Fruit fly (Drosophila melanogaster): ENCODE measurements around the gene indra.

The indra gene

dm6 chr3L:1378862-1379543, 36.8 kb upstream of the indra start (continued):
- TF ChIP-seq hb (GFP tag; IDR thresholded peaks at IDR 0.05; ENCODE audit: partially characterized antibody) (no peak), CG32767 (GFP tag; IDR thresholded peaks at IDR 0.05) (peak; percentile 53; the same call in 1 of the 2 replicates), Meics (GFP tag; optimal IDR thresholded peaks at IDR 0.05) (peak; percentile 11), Max (GFP tag; optimal IDR thresholded peaks at IDR 0.05) (no peak), pnt (GFP tag; optimal IDR thresholded peaks at IDR 0.05) (peak; percentile 24), ro (GFP tag; IDR thresholded peaks at IDR 0.05) (peak; percentile 51; the same call in 1 of the 2 replicates), CG7556 (GFP tag; optimal IDR thresholded peaks at IDR 0.05) (peak; percentile 68), CG10654 (GFP tag; optimal IDR thresholded peaks at IDR 0.05) (no peak), NC2α (GFP tag; optimal IDR thresholded peaks at IDR 0.05) (no peak), twi (tag; optimal IDR thresholded peaks at IDR 0.05) (peak; percentile 25), Elba2 (GFP tag; optimal IDR thresholded peaks at IDR 0.05) (no peak), MBD-R2 (GFP tag; IDR thresholded peaks at IDR 0.05) (0 out of 2 replicates have a peak, but pooled peaks have one; percentile 14), abd-A (tag; optimal IDR thresholded peaks at IDR 0.05) (no peak), CG15269 (tag; optimal IDR thresholded peaks at IDR 0.05) (peak; percentile 39), CG3995 (GFP tag; optimal IDR thresholded peaks at IDR 0.05) (no peak), CG5953 (GFP tag; IDR thresholded peaks at IDR 0.05) (0 out of 2 replicates have a peak, but pooled peaks have one; percentile 32), psq (GFP tag; optimal IDR thresholded peaks at IDR 0.05) (no peak), Ssrp (tag; optimal IDR thresholded peaks at IDR 0.05) (peak; percentile 67), CG12104 (GFP tag; optimal IDR thresholded peaks at IDR 0.05) (no peak), CG3163 (GFP tag; optimal IDR thresholded peaks at IDR 0.05) (no peak), mld (GFP tag; IDR thresholded peaks at IDR 0.05; ENCODE audit: partially characterized antibody) (no peak), Myb (GFP tag; optimal IDR thresholded peaks at IDR 0.05) (no peak), Bdp1 (GFP tag; optimal IDR thresholded peaks at IDR 0.05) (no peak), HHEX (GFP tag; optimal IDR thresholded peaks at IDR 0.05) (peak; percentile 7), Adf1 (GFP tag; IDR thresholded peaks at IDR 0.05) (no peak), tup (GFP tag; optimal IDR thresholded peaks at IDR 0.05) (peak; percentile 3), CG8359 (GFP tag; optimal IDR thresholded peaks at IDR 0.05; ENCODE audit: borderline replicate concordance) (peak; percentile 10), D (optimal IDR thresholded peaks at IDR 0.05) (peak; percentile 14), D (GFP tag; optimal IDR thresholded peaks at IDR 0.05) (peak; percentile 68), gt (GFP tag; IDR thresholded peaks at IDR 0.05) (peak; percentile 41), ap (GFP tag; IDR thresholded peaks at IDR 0.05) (peak; percentile 31; the same call in 1 of the 2 replicates), Dip2 (GFP tag; IDR thresholded peaks at IDR 0.05) (no peak), CG4360 (GFP tag; IDR thresholded peaks at IDR 0.05) (peak; percentile 92), CG10321 (GFP tag; IDR thresholded peaks at IDR 0.05) (no peak), Lhr (GFP tag; optimal IDR thresholded peaks at IDR 0.05) (peak; percentile 36), tio (GFP tag; optimal IDR thresholded peaks at IDR 0.05) (no peak), CG9437 (GFP tag; optimal IDR thresholded peaks at IDR 0.05) (peak; percentile 26), inv (GFP tag; IDR thresholded peaks at IDR 0.05; ENCODE audit: partially characterized antibody) (no peak), tll (GFP tag; optimal IDR thresholded peaks at IDR 0.05) (no peak), Aef1 (GFP tag; IDR thresholded peaks at IDR 0.05) (no peak; the same call in 2 of the 3 replicates), Hand (GFP tag; optimal IDR thresholded peaks at IDR 0.05) (no peak), HLH4C (GFP tag; IDR thresholded peaks at IDR 0.05; ENCODE audit: partially characterized antibody) (no peak), CG9876 (GFP tag; optimal IDR thresholded peaks at IDR 0.05) (no peak), bcd (GFP tag; optimal IDR thresholded peaks at IDR 0.05) (peak; percentile 60), CG11723 (GFP tag; optimal IDR thresholded peaks at IDR 0.05) (peak; percentile 41), lola (GFP tag; optimal IDR thresholded peaks at IDR 0.05) (peak in 1 of 3 experiments; percentile 72), CG13296 (GFP tag; optimal IDR thresholded peaks at IDR 0.05) (no peak), CG32532 (GFP tag; IDR thresholded peaks at IDR 0.05) (peak; percentile 40), Kr (GFP tag; optimal IDR thresholded peaks at IDR 0.05) (no peak)

Measured in whole organism, embryonic.